Worm (Caenorhabditis elegans) whole organism, L4/young adult: Measurements from ENCODE around the gene Y71H2AM.25.

ENCODE experiments used
- dao-5 ChIP-seq: sonication (generic microtip); optimal IDR thresholded peaks from 2 replicates; lab custom pipeline; 2016; ENCODE audit warnings: missing genotype, missing genetic modification characterization, moderate library complexity, missing compliant biosample characterization
- him-1 ChIP-seq: sonication (generic microtip); optimal IDR thresholded peaks from 2 replicates; lab custom pipeline; 2016; ENCODE audit warnings: missing genotype, missing genetic modification reagents, missing genetic modification characterization, missing compliant biosample characterization

- TF ChIP-seq dao-5 (tag; lab: Kevin White, UChicago) (no peak), him-1 (tag; lab: Kevin White, UChicago) (no peak)
Measured at ce11 chrIII:2786740-2787139, 15.5 kb upstream of the Y71H2AM.25 start, which contains the start of gene nduc-2.
